Worm (Caenorhabditis elegans) whole organism, early embryonic: Measurements from ENCODE around the gene glb-10.

ENCODE experiments used
- B0310.2 ChIP-seq: sonication (generic microtip); optimal IDR thresholded peaks from 2 replicates; lab custom pipeline; 2016; ENCODE audit warnings: mild to moderate bottlenecking, missing genetic modification characterization, missing compliant biosample characterization
- F13C5.2 ChIP-seq: sonication (generic microtip); optimal IDR thresholded peaks from 2 replicates; lab custom pipeline; 2017; ENCODE audit warnings: mild to moderate bottlenecking, missing genetic modification characterization, inconsistent platforms, missing compliant biosample characterization
- aly-1 ChIP-seq: sonication (generic microtip); optimal IDR thresholded peaks from 2 replicates; lab custom pipeline; 2016; ENCODE audit warnings: missing genetic modification characterization, missing compliant biosample characterization
- ama-1 ChIP-seq: fragments of 150-350 bp; optimal IDR thresholded peaks from 2 replicates; lab custom pipeline; 2014
- ceh-13 ChIP-seq: fragments of 200-800 bp; sonication (Bioruptor generic); optimal IDR thresholded peaks from 2 replicates; lab custom pipeline; 2018; ENCODE audit warnings: mild to moderate bottlenecking, missing genetic modification characterization, missing compliant biosample characterization
- ceh-36 ChIP-seq: sonication (generic microtip); optimal IDR thresholded peaks from 2 replicates; lab custom pipeline; 2016; ENCODE audit warnings: missing genetic modification characterization, inconsistent platforms, missing compliant biosample characterization
- ets-7 ChIP-seq: sonication (generic microtip); optimal IDR thresholded peaks from 2 replicates; lab custom pipeline; 2016; ENCODE audit warnings: missing genotype, missing genetic modification characterization, missing compliant biosample characterization
- flt-1 ChIP-seq: fragments of 200-800 bp; sonication (Bioruptor generic); IDR thresholded peaks from 2 replicates; pipeline ENCODE4 v1.3.6; 2022; ENCODE audit warnings: missing genetic modification characterization, missing compliant biosample characterization
- hmbx-1 ChIP-seq: sonication (generic microtip); optimal IDR thresholded peaks from 2 replicates; lab custom pipeline; 2016; ENCODE audit warnings: mild to moderate bottlenecking, missing genetic modification characterization, missing compliant biosample characterization
- hmg-4 ChIP-seq: fragments of 200-800 bp; sonication (Bioruptor generic); optimal IDR thresholded peaks from 2 replicates; lab custom pipeline; 2018; ENCODE audit warnings: mild to moderate bottlenecking, missing genetic modification characterization, missing compliant biosample characterization
- hnd-1 ChIP-seq: sonication (generic microtip); optimal IDR thresholded peaks from 2 replicates; lab custom pipeline; 2016; ENCODE audit warnings: missing genetic modification characterization, missing compliant biosample characterization
- pes-1 ChIP-seq: fragments of 200-800 bp; sonication (Bioruptor generic); IDR thresholded peaks from 2 replicates; pipeline ENCODE4 v1.3.6; 2022; ENCODE audit warnings: missing genetic modification reagents, missing genetic modification characterization, missing compliant biosample characterization
- scrt-1 ChIP-seq: fragments of 200-800 bp; sonication (Bioruptor generic); IDR thresholded peaks from 2 replicates; pipeline ENCODE4 v1.3.6; 2022; ENCODE audit warnings: missing genetic modification characterization, missing compliant biosample characterization
- sea-1 ChIP-seq: fragments of 200-800 bp; sonication (Bioruptor generic); conservative IDR thresholded peaks from 2 replicates; pipeline ENCODE4 v1.3.6; 2022; ENCODE audit warnings: missing genetic modification characterization, missing compliant biosample characterization
- tbx-11 ChIP-seq: fragments of 200-800 bp; sonication (Bioruptor generic); IDR thresholded peaks from 2 replicates; pipeline ENCODE4 v1.3.6; 2022; ENCODE audit warnings: missing genetic modification characterization, missing compliant biosample characterization
- tbx-37 ChIP-seq: fragments of 200-800 bp; sonication (Bioruptor generic); conservative IDR thresholded peaks from 2 replicates; pipeline ENCODE4 v1.3.6; 2022; ENCODE audit warnings: missing genetic modification reagents, missing genetic modification characterization, missing compliant biosample characterization
- tra-4 ChIP-seq: sonication (generic microtip); optimal IDR thresholded peaks from 2 replicates; lab custom pipeline; 2017; ENCODE audit warnings: missing genetic modification characterization, missing compliant biosample characterization

glb-10 gene

DNA sequence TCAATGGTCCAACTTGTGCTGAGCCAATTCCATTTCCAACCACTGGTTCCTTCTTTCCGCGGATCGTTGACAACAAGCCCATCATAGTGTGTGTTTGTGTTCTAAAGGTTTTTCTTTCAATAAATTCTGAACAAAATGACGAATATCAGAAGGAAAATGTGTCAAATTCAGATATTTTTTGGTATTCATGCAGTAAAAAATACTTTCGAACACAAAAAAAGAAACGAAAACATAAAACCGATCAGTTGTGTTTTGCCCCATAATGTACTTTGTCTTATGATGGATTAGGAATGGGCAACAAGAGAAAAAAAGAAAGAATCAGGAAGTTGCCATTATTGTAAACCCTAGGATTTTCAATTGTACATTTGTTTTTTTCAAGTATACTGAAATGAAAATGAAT, at the start of gene glb-10:
glb-10 (minus strand) TSS at position 101 of the 400 bp plus-strand sequence.
- TF ChIP-seq ama-1 (no peak), pes-1 (no peak), tra-4 (tag; lab: Kevin White, UChicago) (no peak), B0310.2 (tag; lab: Kevin White, UChicago) (no peak), ceh-13 (GFP tag; lab: Kevin White, UChicago) (no peak), F13C5.2 (tag; lab: Kevin White, UChicago) (no peak), hmg-4 (GFP tag; lab: Kevin White, UChicago) (no peak), hnd-1 (tag; lab: Kevin White, UChicago) (no peak), tbx-11 (no peak), scrt-1 (GFP tag; lab: Robert Waterston, UW) (no peak), ceh-36 (tag; lab: Kevin White, UChicago) (no peak), flt-1 (GFP tag; lab: Robert Waterston, UW) (no peak), ets-7 (tag; lab: Kevin White, UChicago) (no peak), tbx-37 (GFP tag; lab: Robert Waterston, UW) (no peak), aly-1 (tag; lab: Kevin White, UChicago) (no peak), sea-1 (GFP tag; lab: Robert Waterston, UW) (no peak), hmbx-1 (tag; lab: Kevin White, UChicago) (no peak)

DNA sequence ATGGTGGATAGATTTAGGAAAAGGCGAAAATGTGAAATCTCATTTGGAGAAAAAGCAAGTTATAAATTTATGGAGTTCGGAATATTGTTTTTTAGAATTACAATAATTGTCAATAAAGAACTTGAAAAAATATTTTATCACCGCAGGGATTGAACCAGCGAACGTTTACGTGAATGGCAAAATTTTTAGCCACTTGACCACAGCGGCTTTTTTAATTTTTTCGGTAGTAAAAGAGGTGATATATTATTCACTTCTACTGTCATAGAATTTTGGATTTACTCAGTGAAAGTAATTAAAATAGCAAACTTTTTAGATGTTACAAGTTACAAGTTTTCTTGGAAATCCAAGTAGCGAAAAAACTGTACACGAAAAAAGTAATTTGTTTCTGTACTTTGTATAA, 49.1 kb upstream of the glb-10 start:
- TF ChIP-seq ets-7 (tag; lab: Kevin White, UChicago) (no peak), scrt-1 (GFP tag; lab: Robert Waterston, UW) (no peak), ama-1 (no peak), pes-1 (no peak), hnd-1 (tag; lab: Kevin White, UChicago) (no peak)

DNA sequence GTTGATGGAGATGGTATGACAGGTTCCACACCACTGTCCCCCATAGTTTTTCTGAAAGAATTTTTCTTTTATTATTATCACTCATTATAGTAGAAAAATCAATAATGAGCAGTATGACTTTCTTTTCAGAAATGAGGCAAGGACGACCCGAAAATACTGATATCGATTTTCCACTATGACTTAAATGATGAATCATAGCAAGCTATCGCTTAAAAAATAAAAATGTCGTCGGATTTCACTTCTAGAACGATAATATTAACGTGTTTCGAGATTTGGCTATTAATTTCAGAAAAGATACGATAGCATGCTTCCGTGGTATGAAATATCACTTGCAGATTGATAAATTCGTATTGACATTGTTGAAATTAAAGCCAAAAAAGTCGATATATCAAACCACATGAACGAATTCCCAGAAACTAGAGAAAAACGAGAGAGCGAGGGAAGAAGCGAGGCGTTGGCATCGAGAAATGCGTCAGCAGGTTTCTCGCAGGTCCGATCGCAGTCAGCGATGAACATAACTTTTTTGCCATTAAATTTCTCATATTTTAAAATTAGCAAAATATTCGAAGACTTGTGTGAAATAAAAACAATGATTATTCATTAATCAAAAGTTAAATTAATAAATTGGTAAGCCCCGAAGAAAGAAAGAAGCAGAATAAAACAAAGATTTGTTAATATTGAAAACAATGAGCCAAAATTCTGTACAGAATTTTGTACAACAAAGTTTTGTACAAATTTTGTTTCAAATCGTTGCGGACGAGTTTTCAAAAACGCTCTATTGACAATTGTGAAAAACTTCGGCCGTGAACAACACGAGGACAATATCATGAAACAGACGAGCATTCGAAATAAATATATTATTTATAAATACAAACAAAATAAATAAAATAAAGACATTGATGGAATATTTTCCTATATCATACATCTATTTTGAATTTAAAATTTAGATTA, 46.6 kb upstream of the glb-10 start, which contains the start of gene C32D5.11:
C32D5.11 (minus strand) TSS at position 51 of the 951 bp plus-strand sequence.
- no peak for TF ChIP-seq hnd-1 (tag; lab: Kevin White, UChicago)
- peak; percentile 28 for TF ChIP-seq hmg-4 (GFP tag; lab: Kevin White, UChicago)
- 0 out of 2 replicates have a peak, but pooled peaks have one; percentile 11 for TF ChIP-seq scrt-1 (GFP tag; lab: Robert Waterston, UW)

DNA sequence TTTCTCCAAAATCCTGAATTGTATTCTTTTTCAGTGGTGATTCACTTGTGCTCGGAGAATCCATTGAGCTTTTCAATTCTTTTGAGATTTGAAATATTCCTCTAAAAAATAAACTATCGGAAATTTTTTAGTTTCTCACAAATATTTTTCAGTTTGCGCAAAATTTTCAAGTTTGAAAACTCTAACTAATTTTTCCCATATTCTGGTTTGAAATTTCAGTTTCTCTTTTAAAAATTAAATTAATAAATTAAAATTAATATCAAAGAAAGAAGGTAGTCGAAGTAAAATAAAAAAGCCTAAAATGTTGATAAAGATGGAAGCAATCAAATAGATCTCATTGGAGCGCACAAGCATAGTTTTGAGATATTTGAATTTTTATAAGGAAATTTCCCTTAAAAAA, 42.8 kb upstream of the glb-10 start, which contains the start of gene C32D5.10:
C32D5.10 (minus strand) TSS at position 101 of the 400 bp plus-strand sequence.
- no peak for TF ChIP-seq pes-1
- TF ChIP-seq B0310.2 (tag; lab: Kevin White, UChicago): no peak
- TF ChIP-seq ama-1: no peak
- no peak for TF ChIP-seq tbx-37 (GFP tag; lab: Robert Waterston, UW)
- no peak for TF ChIP-seq sea-1 (GFP tag; lab: Robert Waterston, UW)
- TF ChIP-seq tra-4 (tag; lab: Kevin White, UChicago): no peak
- TF ChIP-seq flt-1 (GFP tag; lab: Robert Waterston, UW): no peak
- TF ChIP-seq aly-1 (tag; lab: Kevin White, UChicago): no peak
- no peak for TF ChIP-seq scrt-1 (GFP tag; lab: Robert Waterston, UW)

DNA sequence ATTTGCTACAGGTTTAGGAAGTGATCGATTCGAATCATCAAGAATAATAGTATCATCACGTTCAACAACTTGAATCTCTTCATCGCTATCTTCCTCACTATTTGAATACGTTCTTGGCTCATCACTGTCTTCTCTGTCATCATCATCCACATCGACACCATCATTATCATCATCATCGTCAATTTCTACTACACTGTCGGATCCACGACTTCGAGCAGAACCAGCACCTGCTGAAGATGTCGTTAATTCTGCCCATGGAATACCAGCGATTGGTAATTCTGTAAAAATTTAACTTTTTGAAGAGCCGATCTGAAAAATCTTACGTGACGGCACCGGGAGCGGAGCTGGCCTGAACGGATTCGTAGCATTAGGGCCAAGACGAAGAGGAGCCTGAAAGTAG, 40.9 kb upstream of the glb-10 start:
- no peak for TF ChIP-seq B0310.2 (tag; lab: Kevin White, UChicago)
- no peak for TF ChIP-seq hnd-1 (tag; lab: Kevin White, UChicago)
- TF ChIP-seq hmg-4 (GFP tag; lab: Kevin White, UChicago): no peak
- no peak for TF ChIP-seq sea-1 (GFP tag; lab: Robert Waterston, UW)
- no peak for TF ChIP-seq ceh-36 (tag; lab: Kevin White, UChicago)
- TF ChIP-seq F13C5.2 (tag; lab: Kevin White, UChicago): no peak
- no peak for TF ChIP-seq tra-4 (tag; lab: Kevin White, UChicago)
- TF ChIP-seq ceh-13 (GFP tag; lab: Kevin White, UChicago): no peak
- no peak for TF ChIP-seq pes-1
- no peak for TF ChIP-seq ama-1
- TF ChIP-seq aly-1 (tag; lab: Kevin White, UChicago): no peak

DNA sequence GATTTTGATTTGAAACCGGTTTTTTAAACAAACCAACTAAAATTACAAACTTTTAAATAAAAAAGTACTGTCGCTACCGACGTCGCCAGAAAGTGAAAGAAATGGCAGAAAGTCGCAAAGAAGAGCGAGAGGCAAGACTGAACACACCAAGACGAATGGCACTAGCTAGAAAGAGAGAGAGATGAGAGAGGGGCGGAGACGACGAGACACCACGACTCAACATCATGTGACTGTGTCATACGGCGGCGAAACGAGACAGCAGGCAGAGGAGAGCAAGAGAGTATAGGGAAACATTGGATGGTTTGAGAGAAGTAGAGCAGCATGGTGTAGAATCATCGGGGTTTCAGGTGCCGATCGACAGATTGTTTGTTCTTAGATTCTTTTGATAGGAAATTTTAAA, 39.3 kb upstream of the glb-10 start:
- TF ChIP-seq hnd-1 (tag; lab: Kevin White, UChicago): peak; percentile 6
- TF ChIP-seq sea-1 (GFP tag; lab: Robert Waterston, UW): no peak
- peak; percentile 34 for TF ChIP-seq hmg-4 (GFP tag; lab: Kevin White, UChicago)
- TF ChIP-seq aly-1 (tag; lab: Kevin White, UChicago): peak; percentile 9
- TF ChIP-seq pes-1: 0 out of 2 replicates have a peak, but pooled peaks have one; percentile 8
- TF ChIP-seq ets-7 (tag; lab: Kevin White, UChicago): no peak
- 0 out of 2 replicates have a peak, but pooled peaks have one; percentile 51 for TF ChIP-seq flt-1 (GFP tag; lab: Robert Waterston, UW)
- TF ChIP-seq B0310.2 (tag; lab: Kevin White, UChicago): no peak
- TF ChIP-seq ceh-36 (tag; lab: Kevin White, UChicago): peak; percentile 35
- no peak for TF ChIP-seq scrt-1 (GFP tag; lab: Robert Waterston, UW)

DNA sequence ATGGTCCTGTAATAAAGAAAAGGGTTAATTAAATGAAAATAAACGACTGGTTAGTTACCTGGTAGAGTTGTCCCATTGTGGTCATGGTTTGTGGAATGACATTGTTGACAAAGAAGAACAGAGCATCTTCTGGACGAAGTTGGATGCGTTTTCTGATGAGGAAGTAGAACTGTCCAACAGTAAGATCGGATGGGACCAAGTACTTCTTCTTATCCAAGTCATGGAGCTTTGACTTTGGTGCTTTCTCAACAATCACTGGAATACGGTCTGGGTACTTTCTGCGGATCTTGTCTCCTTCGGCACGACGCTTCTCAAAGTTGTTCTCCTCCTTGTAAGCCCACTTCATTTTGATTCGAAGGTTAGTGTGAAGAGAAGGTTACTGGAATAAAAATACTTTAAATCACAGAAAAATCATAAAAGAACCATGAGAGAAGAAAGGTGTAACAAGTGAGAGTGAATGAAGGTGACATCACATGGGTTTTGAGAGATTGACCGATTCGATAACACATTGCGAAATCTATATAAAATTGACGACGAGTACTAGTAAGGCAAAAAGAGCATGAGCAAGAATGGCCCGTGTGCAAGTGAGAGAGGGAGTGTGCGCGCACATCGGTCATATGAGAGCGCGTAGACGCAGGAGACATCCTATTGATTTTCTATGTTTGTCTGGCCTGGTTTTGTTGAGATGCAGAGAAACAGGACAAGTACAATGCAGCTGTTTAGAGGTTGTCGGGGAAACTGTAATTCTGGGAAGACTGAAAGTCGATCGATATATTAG, 38.4 kb upstream of the glb-10 start, which contains the start of gene lgg-1:
lgg-1 (minus strand) TSS at position 379 of the 778 bp plus-strand sequence.
- TF ChIP-seq tbx-37 (GFP tag; lab: Robert Waterston, UW): no peak
- peak; percentile 20 for TF ChIP-seq F13C5.2 (tag; lab: Kevin White, UChicago)
- peak; percentile 23 for TF ChIP-seq ama-1
- no peak for TF ChIP-seq aly-1 (tag; lab: Kevin White, UChicago)
- TF ChIP-seq sea-1 (GFP tag; lab: Robert Waterston, UW): 0 out of 2 replicates have a peak, but pooled peaks have one; percentile 48
